Worm (Caenorhabditis elegans) whole organism, mixed stage, embryonic: ENCODE results near the gene irld-11.
"Not testable (repeated sequence)": the region's sequence is repeated elsewhere in the genome, so short reads cannot be mapped to it uniquely, and the experiment has no call there.

ENCODE experiments used
- M03D4.4 ChIP-seq: sonication (generic microtip); optimal IDR thresholded peaks from 2 replicates; lab custom pipeline; 2017; ENCODE audit warnings: mild to moderate bottlenecking, missing genetic modification characterization, missing compliant biosample characterization
- bed-3 ChIP-seq: fragments of 200-800 bp; sonication (Bioruptor generic); optimal IDR thresholded peaks from 3 replicates; lab custom pipeline; 2018; ENCODE audit warnings: mild to moderate bottlenecking, missing genetic modification characterization, moderate library complexity, missing compliant biosample characterization
- blmp-1 ChIP-seq: fragments of 150-350 bp; optimal IDR thresholded peaks from 2 replicates; lab custom pipeline; 2014; ENCODE audit warnings: missing biosample characterization, missing genetic modification characterization
- ceh-43 ChIP-seq: fragments of 200-800 bp; sonication (Bioruptor generic); optimal IDR thresholded peaks from 2 replicates; lab custom pipeline; 2018; ENCODE audit warnings: mild to moderate bottlenecking, missing genetic modification characterization, moderate library complexity, missing compliant biosample characterization
- cnd-1 ChIP-seq: fragments of 200-800 bp; sonication (Bioruptor generic); optimal IDR thresholded peaks from 2 replicates; lab custom pipeline; 2018; ENCODE audit warnings: mild to moderate bottlenecking, missing genetic modification characterization, missing compliant biosample characterization
- drap-1 ChIP-seq: fragments of 200-800 bp; sonication (Bioruptor generic); optimal IDR thresholded peaks from 3 replicates; lab custom pipeline; 2018; ENCODE audit warnings: mild to moderate bottlenecking, missing genetic modification characterization, missing compliant biosample characterization
- elt-1 ChIP-seq: sonication (generic microtip); optimal IDR thresholded peaks from 2 replicates; lab custom pipeline; 2017; ENCODE audit warnings: missing genetic modification characterization, mild to moderate bottlenecking, missing compliant biosample characterization, antibody characterized with exemption, moderate library complexity, borderline replicate concordance; ENCODE audit not compliant: insufficient read depth
- elt-3 ChIP-seq: fragments of 150-350 bp; optimal IDR thresholded peaks from 2 replicates; lab custom pipeline; 2014; ENCODE audit warnings: missing biosample characterization, missing genetic modification characterization
- flh-1 ChIP-seq: fragments of 200-800 bp; sonication (Bioruptor generic); optimal IDR thresholded peaks from 2 replicates; lab custom pipeline; 2018; ENCODE audit warnings: mild to moderate bottlenecking, missing genetic modification characterization, moderate library complexity, missing compliant biosample characterization
- ham-2 ChIP-seq: fragments of 200-800 bp; sonication (Bioruptor generic); optimal IDR thresholded peaks from 2 replicates; lab custom pipeline; 2018; ENCODE audit warnings: mild to moderate bottlenecking, missing genetic modification characterization, missing compliant biosample characterization
- hlh-1 ChIP-seq: fragments of 150-350 bp; optimal IDR thresholded peaks from 2 replicates; lab custom pipeline; 2014; ENCODE audit warnings: missing biosample characterization, missing genetic modification reagents, missing genetic modification characterization
- lsy-2 ChIP-seq: fragments of 150-350 bp; optimal IDR thresholded peaks from 2 replicates; lab custom pipeline; 2014; ENCODE audit warnings: missing biosample characterization, missing genetic modification characterization
- mab-5 ChIP-seq: fragments of 150-350 bp; optimal IDR thresholded peaks from 2 replicates; lab custom pipeline; 2014; ENCODE audit warnings: missing biosample characterization, missing genetic modification characterization
- mep-1 ChIP-seq: fragments of 150-350 bp; optimal IDR thresholded peaks from 2 replicates; lab custom pipeline; 2017; ENCODE audit warnings: missing biosample characterization, missing genetic modification reagents, missing genetic modification characterization, inconsistent platforms
- mls-2 ChIP-seq: sonication (generic microtip); optimal IDR thresholded peaks from 2 replicates; lab custom pipeline; 2016; ENCODE audit warnings: mild to moderate bottlenecking, missing genetic modification characterization, moderate library complexity, missing compliant biosample characterization
- nhr-12 ChIP-seq: fragments of 150-350 bp; optimal IDR thresholded peaks from 2 replicates; lab custom pipeline; 2014; ENCODE audit warnings: missing biosample characterization, missing genetic modification characterization
- nhr-2 ChIP-seq: fragments of 150-350 bp; optimal IDR thresholded peaks from 2 replicates; lab custom pipeline; 2014; ENCODE audit warnings: missing biosample characterization, missing genetic modification characterization
- nhr-28 ChIP-seq: fragments of 150-350 bp; optimal IDR thresholded peaks from 2 replicates; lab custom pipeline; 2014; ENCODE audit warnings: missing biosample characterization, missing genetic modification characterization
- nhr-76 ChIP-seq: sonication (generic microtip); optimal IDR thresholded peaks from 2 replicates; lab custom pipeline; 2017; ENCODE audit warnings: missing biosample characterization, missing genetic modification characterization
- pha-4 ChIP-seq: fragments of 150-350 bp; optimal IDR thresholded peaks from 2 replicates; lab custom pipeline; 2018; ENCODE audit warnings: missing biosample characterization, missing genetic modification reagents, missing genetic modification characterization
- sem-2 ChIP-seq: fragments of 200-800 bp; sonication (Bioruptor generic); optimal IDR thresholded peaks from 2 replicates; lab custom pipeline; 2018; ENCODE audit warnings: mild to moderate bottlenecking, missing genetic modification characterization, missing compliant biosample characterization
- snpc-4 ChIP-seq: fragments of 150-350 bp; optimal IDR thresholded peaks from 2 replicates; lab custom pipeline; 2014; ENCODE audit warnings: missing biosample characterization, missing genetic modification characterization
- sptf-1 ChIP-seq: sonication (generic microtip); optimal IDR thresholded peaks from 2 replicates; lab custom pipeline; 2017; ENCODE audit warnings: mild to moderate bottlenecking, missing genetic modification characterization, moderate library complexity, missing compliant biosample characterization
- tbx-8 ChIP-seq: fragments of 200-800 bp; sonication (Bioruptor generic); optimal IDR thresholded peaks from 2 replicates; lab custom pipeline; 2018; ENCODE audit warnings: mild to moderate bottlenecking, missing genetic modification characterization, moderate library complexity, missing compliant biosample characterization
- unc-120 ChIP-seq: sonication (generic microtip); optimal IDR thresholded peaks from 2 replicates; lab custom pipeline; 2017; ENCODE audit warnings: missing genetic modification characterization, missing compliant biosample characterization; ENCODE audit not compliant: poor library complexity, severe bottlenecking
- unc-39 ChIP-seq: fragments of 150-350 bp; optimal IDR thresholded peaks from 2 replicates; lab custom pipeline; 2014; ENCODE audit warnings: missing biosample characterization, missing genetic modification characterization
- unc-62 ChIP-seq: fragments of 150-350 bp; optimal IDR thresholded peaks from 2 replicates; lab custom pipeline; 2014; ENCODE audit warnings: missing biosample characterization, missing genetic modification reagents, missing genetic modification characterization
- zip-8 ChIP-seq: fragments of 150-350 bp; optimal IDR thresholded peaks from 2 replicates; lab custom pipeline; 2014; ENCODE audit warnings: missing biosample characterization, missing genetic modification characterization

Gene irld-11

ce11 chrV:1692494-1692893 is 37.5 kb downstream of the irld-11 start, which contains the start of gene Y46H3C.5:
Gene Y46H3C.5, minus strand, starts transcription at chrV:1692495.
- not testable (repeated sequence) for TF ChIP-seq nhr-76 (tag; lab: Kevin White, UChicago); unc-39 (tag; lab: Kevin White, UChicago); flh-1

DNA sequence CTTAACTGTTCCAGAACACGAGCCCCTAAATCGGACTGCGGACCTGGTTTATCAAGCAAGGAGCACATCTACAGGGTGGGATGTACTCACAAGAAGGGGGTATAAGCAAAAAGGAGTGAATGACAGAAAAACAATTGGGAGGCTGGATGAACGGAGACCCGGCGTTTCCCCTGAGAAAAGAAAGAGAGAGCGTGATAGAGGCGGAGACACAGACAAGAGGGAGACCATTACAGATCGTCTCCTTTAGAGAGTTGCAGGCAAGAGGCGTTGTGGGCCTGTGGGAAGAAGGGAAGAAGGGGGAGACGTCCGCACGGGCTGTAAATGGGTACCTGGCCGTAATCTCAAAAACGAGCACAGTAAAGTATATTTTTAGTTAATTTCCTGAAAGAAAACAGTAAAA is 38.9 kb downstream of the irld-11 start, which contains the start of gene Y46H3C.7:
Y46H3C.7 (minus strand) TSS at position 147 of the 400 bp plus-strand sequence.
- not testable (repeated sequence) for TF ChIP-seq hlh-1 (tag; lab: Kevin White, UChicago); nhr-12 (tag; lab: Kevin White, UChicago); bed-3 (GFP tag; lab: Kevin White, UChicago)

- TF ChIP-seq unc-62, result no peak
- no peak for TF ChIP-seq cnd-1 (tag; lab: Kevin White, UChicago)
- no peak for TF ChIP-seq sem-2 (GFP tag; lab: Kevin White, UChicago)
- no peak for TF ChIP-seq mls-2 (tag; lab: Kevin White, UChicago)
- TF ChIP-seq tbx-8 (GFP tag; lab: Kevin White, UChicago), result no peak
- no peak for TF ChIP-seq nhr-12 (tag; lab: Kevin White, UChicago)
- TF ChIP-seq bed-3 (GFP tag; lab: Kevin White, UChicago), result no peak
- no peak for TF ChIP-seq blmp-1 (tag; lab: Kevin White, UChicago)
- no peak for TF ChIP-seq elt-3 (tag; lab: Kevin White, UChicago)
- TF ChIP-seq zip-8, result no peak
- TF ChIP-seq snpc-4 (tag; lab: Kevin White, UChicago), result no peak
- no peak for TF ChIP-seq drap-1 (GFP tag; lab: Kevin White, UChicago)
- no peak for TF ChIP-seq mab-5 (tag; lab: Kevin White, UChicago)
- no peak for TF ChIP-seq unc-120 (tag; lab: Kevin White, UChicago)
- no peak for TF ChIP-seq nhr-28 (tag; lab: Kevin White, UChicago)
- no peak for TF ChIP-seq ceh-43 (GFP tag; lab: Kevin White, UChicago)
- no peak for TF ChIP-seq M03D4.4
Measured at ce11 chrV:1698400-1698799, 43.5 kb downstream of the irld-11 start.

ce11 chrV:1699228-1699795 is 44.4 kb downstream of the irld-11 start:
- no peak for TF ChIP-seq pha-4 (tag; lab: Kevin White, UChicago)
- no peak for TF ChIP-seq nhr-12 (tag; lab: Kevin White, UChicago)
- no peak for TF ChIP-seq sem-2 (GFP tag; lab: Kevin White, UChicago)
- TF ChIP-seq sptf-1 (tag; lab: Kevin White, UChicago), result no peak
- TF ChIP-seq ceh-43 (GFP tag; lab: Kevin White, UChicago), result no peak
- no peak for TF ChIP-seq unc-39 (tag; lab: Kevin White, UChicago)
- no peak for TF ChIP-seq blmp-1 (tag; lab: Kevin White, UChicago)
- no peak for TF ChIP-seq unc-120 (tag; lab: Kevin White, UChicago)
- no peak for TF ChIP-seq M03D4.4

ce11 chrV:1701584-1702101 is 46.7 kb downstream of the irld-11 start, which contains the start of gene srw-90:
Gene srw-90, plus strand, starts transcription at chrV:1702051.
- no peak for TF ChIP-seq cnd-1 (tag; lab: Kevin White, UChicago)
- TF ChIP-seq snpc-4 (tag; lab: Kevin White, UChicago), result no peak
- TF ChIP-seq nhr-2, result no peak
- no peak for TF ChIP-seq hlh-1 (tag; lab: Kevin White, UChicago)
- no peak for TF ChIP-seq lsy-2 (tag; lab: Kevin White, UChicago)
- TF ChIP-seq ham-2 (GFP tag; lab: Kevin White, UChicago), result no peak
- no peak for TF ChIP-seq mls-2 (tag; lab: Kevin White, UChicago)
- no peak for TF ChIP-seq pha-4 (tag; lab: Kevin White, UChicago)
- TF ChIP-seq drap-1 (GFP tag; lab: Kevin White, UChicago), result no peak
- no peak for TF ChIP-seq nhr-12 (tag; lab: Kevin White, UChicago)
- no peak for TF ChIP-seq elt-1 (tag; lab: Kevin White, UChicago)
- no peak for TF ChIP-seq mep-1 (tag; lab: Kevin White, UChicago)
